Fruit fly (Drosophila melanogaster) whole organism, embryonic: Measurements from ENCODE around the gene Argp.

ENCODE experiments used
- Aef1 ChIP-seq: fragments of 200-800 bp; sonication (Bioruptor generic); IDR thresholded peaks from 3 replicates; pipeline ENCODE4 v1.3.6; 2022; ENCODE audit warnings: missing biosample characterization, missing genetic modification characterization
- BEAF-32 ChIP-seq: fragments of 200-800 bp; sonication (Bioruptor generic); optimal IDR thresholded peaks from 3 replicates; lab custom pipeline; 2017; ENCODE audit warnings: missing biosample characterization, missing genetic modification characterization, mild to moderate bottlenecking, moderate library complexity, missing genetic modification reagents
- CG10366 ChIP-seq: fragments of 200-800 bp; sonication (Bioruptor generic); IDR thresholded peaks from 2 replicates; pipeline ENCODE4 v1.3.6; 2022; ENCODE audit warnings: missing biosample characterization, missing genetic modification characterization
- CG10543 ChIP-seq: fragments of 200-800 bp; sonication (Bioruptor generic); optimal IDR thresholded peaks from 3 replicates; lab custom pipeline; 2017; ENCODE audit warnings: missing biosample characterization, mild to moderate bottlenecking, missing genetic modification characterization, moderate library complexity
- CG10959 ChIP-seq: fragments of 200-800 bp; sonication (Bioruptor generic); IDR thresholded peaks from 2 replicates; pipeline ENCODE4 v1.3.6; 2022; ENCODE audit warnings: missing biosample characterization, missing genetic modification characterization
- CG12236 ChIP-seq: fragments of 200-800 bp; sonication (Bioruptor generic); optimal IDR thresholded peaks from 2 replicates; lab custom pipeline; 2016; ENCODE audit warnings: missing biosample characterization, missing genetic modification characterization
- CG12769 ChIP-seq: fragments of 200-800 bp; sonication (Bioruptor generic); optimal IDR thresholded peaks from 2 replicates; lab custom pipeline; 2019; ENCODE audit warnings: missing biosample characterization, mild to moderate bottlenecking, missing genetic modification characterization, moderate library complexity
- CG13287 ChIP-seq: fragments of 200-800 bp; sonication (Bioruptor generic); IDR thresholded peaks from 2 replicates; pipeline ENCODE4 v1.3.6; 2022; ENCODE audit warnings: missing biosample characterization, missing genetic modification characterization; ENCODE audit not compliant: partially characterized antibody
- CG13894 ChIP-seq: fragments of 200-800 bp; sonication (Bioruptor generic); optimal IDR thresholded peaks from 3 replicates; lab custom pipeline; 2018; ENCODE audit warnings: missing biosample characterization, mild to moderate bottlenecking, missing genetic modification characterization, moderate library complexity
- CG16813 ChIP-seq: fragments of 200-800 bp; sonication (Bioruptor generic); IDR thresholded peaks from 3 replicates; pipeline ENCODE4 v1.3.6; 2022; ENCODE audit warnings: missing biosample characterization, missing genetic modification characterization; ENCODE audit not compliant: partially characterized antibody
- CG17612 ChIP-seq: fragments of 200-800 bp; sonication (Bioruptor generic); IDR thresholded peaks from 2 replicates; pipeline ENCODE4 v1.3.6; 2022; ENCODE audit warnings: missing biosample characterization, missing genetic modification characterization
- CG17912 ChIP-seq: fragments of 200-800 bp; sonication (Bioruptor generic); optimal IDR thresholded peaks from 2 replicates; lab custom pipeline; 2018; ENCODE audit warnings: missing biosample characterization, mild to moderate bottlenecking, missing genetic modification characterization
- CG18262 ChIP-seq: fragments of 200-800 bp; optimal IDR thresholded peaks from 3 replicates; lab custom pipeline; 2019; ENCODE audit warnings: missing biosample characterization, mild to moderate bottlenecking, missing genetic modification characterization, moderate library complexity
- CG18619 ChIP-seq: fragments of 200-800 bp; sonication (Bioruptor generic); optimal IDR thresholded peaks from 3 replicates; lab custom pipeline; 2017; ENCODE audit warnings: missing biosample characterization, mild to moderate bottlenecking, missing genetic modification characterization
- CG30431 ChIP-seq: fragments of 200-800 bp; sonication (Bioruptor generic); optimal IDR thresholded peaks from 2 replicates; lab custom pipeline; 2017; ENCODE audit warnings: missing biosample characterization, missing genetic modification characterization
- CG4328 ChIP-seq: fragments of 200-800 bp; sonication (Bioruptor generic); optimal IDR thresholded peaks from 3 replicates; lab custom pipeline; 2017; ENCODE audit warnings: missing biosample characterization, missing genetic modification reagents, missing genetic modification characterization
- CG4360 ChIP-seq: fragments of 200-800 bp; sonication (Bioruptor generic); IDR thresholded peaks from 2 replicates; pipeline ENCODE4 v1.3.6; 2022; ENCODE audit warnings: missing biosample characterization, missing genetic modification characterization
- CG6175 ChIP-seq: fragments of 200-800 bp; sonication (Bioruptor generic); IDR thresholded peaks from 3 replicates; pipeline ENCODE4 v1.3.6; 2022; ENCODE audit warnings: missing biosample characterization, missing genetic modification characterization
- CG8388 ChIP-seq: fragments of 200-800 bp; sonication (Bioruptor generic); optimal IDR thresholded peaks from 2 replicates; lab custom pipeline; 2019; ENCODE audit warnings: missing biosample characterization, mild to moderate bottlenecking, missing genetic modification characterization, moderate library complexity
- CG8765 ChIP-seq: fragments of 200-800 bp; sonication (Bioruptor generic); IDR thresholded peaks from 2 replicates; pipeline ENCODE4 v1.3.6; 2022; ENCODE audit warnings: missing biosample characterization, missing genetic modification characterization
- CG9727 ChIP-seq: fragments of 200-800 bp; sonication (Bioruptor generic); optimal IDR thresholded peaks from 3 replicates; lab custom pipeline; 2017; ENCODE audit warnings: missing biosample characterization, mild to moderate bottlenecking, missing genetic modification characterization
- CG9797 ChIP-seq: fragments of 200-800 bp; sonication (Bioruptor generic); optimal IDR thresholded peaks from 3 replicates; lab custom pipeline; 2018; ENCODE audit warnings: missing biosample characterization, mild to moderate bottlenecking, missing genetic modification characterization
- Drgx ChIP-seq: fragments of 200-800 bp; sonication (Bioruptor generic); IDR thresholded peaks from 2 replicates; pipeline ENCODE4 v1.3.6; 2022; ENCODE audit warnings: missing biosample characterization, missing genetic modification characterization
- E2f2 ChIP-seq: fragments of 200-800 bp; sonication (Bioruptor generic); IDR thresholded peaks from 2 replicates; pipeline ENCODE4 v1.3.6; 2022; ENCODE audit warnings: missing biosample characterization, missing genetic modification characterization
- Fer2 ChIP-seq: fragments of 200-800 bp; sonication (Bioruptor generic); optimal IDR thresholded peaks from 2 replicates; lab custom pipeline; 2018; ENCODE audit warnings: missing biosample characterization, mild to moderate bottlenecking, missing genetic modification characterization, moderate library complexity
- Hr39 ChIP-seq: fragments of >200 bp; optimal IDR thresholded peaks from 2 replicates; lab custom pipeline; 2017
- Hr51 ChIP-seq, 2 experiments: fragments of 200-800 bp; sonication (Bioruptor generic); optimal IDR thresholded peaks; 2 replicates in 1 of 2; 3 replicates in 1 of 2; lab custom pipeline; 2016 to 2018; ENCODE audit warnings: missing biosample characterization in 2 of 2, missing genetic modification characterization in 2 of 2, mild to moderate bottlenecking in 1 of 2, moderate library complexity in 1 of 2
- Kr ChIP-seq: fragments of 200-800 bp; sonication (Bioruptor generic); optimal IDR thresholded peaks from 2 replicates; lab custom pipeline; 2017; ENCODE audit warnings: missing biosample characterization, mild to moderate bottlenecking, missing genetic modification characterization
- MBD-R2 ChIP-seq: fragments of 200-800 bp; sonication (Bioruptor generic); IDR thresholded peaks from 2 replicates; pipeline ENCODE4 v1.3.6; 2022; ENCODE audit warnings: missing biosample characterization, missing genetic modification characterization
- MESR4 ChIP-seq: fragments of 200-800 bp; sonication (Bioruptor generic); optimal IDR thresholded peaks from 2 replicates; lab custom pipeline; 2018; ENCODE audit warnings: missing biosample characterization, mild to moderate bottlenecking, missing genetic modification characterization, moderate library complexity
- Side ChIP-seq: fragments of 200-800 bp; sonication (Bioruptor generic); optimal IDR thresholded peaks from 2 replicates; lab custom pipeline; 2016; ENCODE audit warnings: missing biosample characterization, missing genetic modification characterization
- Sin3A ChIP-seq: fragments of >200 bp; optimal IDR thresholded peaks from 2 replicates; lab custom pipeline; 2018
- Spps ChIP-seq: fragments of 200-800 bp; sonication (Bioruptor generic); optimal IDR thresholded peaks from 2 replicates; lab custom pipeline; 2018; ENCODE audit warnings: missing biosample characterization, mild to moderate bottlenecking, missing genetic modification characterization
- az2 ChIP-seq: fragments of 200-800 bp; sonication (Bioruptor generic); optimal IDR thresholded peaks from 3 replicates; lab custom pipeline; 2016; ENCODE audit warnings: missing biosample characterization, missing genetic modification characterization
- bsh ChIP-seq, 2 experiments: fragments of 200-800 bp; sonication (Bioruptor generic); optimal IDR thresholded peaks; 2 replicates each; lab custom pipeline; 2017 to 2018; ENCODE audit warnings: mild to moderate bottlenecking in 2 of 2, missing biosample characterization in 2 of 2, missing genetic modification characterization in 2 of 2, moderate library complexity in 1 of 2
- cato ChIP-seq: fragments of 200-800 bp; sonication (Bioruptor generic); optimal IDR thresholded peaks from 2 replicates; lab custom pipeline; 2016; ENCODE audit warnings: missing biosample characterization, missing genetic modification characterization, borderline replicate concordance
- cg ChIP-seq: fragments of 200-800 bp; sonication (Bioruptor generic); optimal IDR thresholded peaks from 3 replicates; lab custom pipeline; 2019; ENCODE audit warnings: missing biosample characterization, mild to moderate bottlenecking, missing genetic modification characterization, moderate library complexity
- chif ChIP-seq, 2 experiments: fragments of 200-800 bp; sonication (Bioruptor generic); optimal IDR thresholded peaks; 3 replicates each; lab custom pipeline; 2016; ENCODE audit warnings: missing biosample characterization in 2 of 2, missing genetic modification characterization in 2 of 2
- dimm ChIP-seq: fragments of 200-800 bp; sonication (Bioruptor generic); IDR thresholded peaks from 2 replicates; pipeline ENCODE4 v1.3.6; 2022; ENCODE audit warnings: missing biosample characterization, missing genetic modification characterization
- dysf ChIP-seq: fragments of 200-800 bp; sonication (Bioruptor generic); IDR thresholded peaks from 3 replicates; pipeline ENCODE4 v1.3.6; 2022; ENCODE audit warnings: missing biosample characterization, missing genetic modification characterization
- gsb ChIP-seq: fragments of 200-800 bp; sonication (Bioruptor generic); IDR thresholded peaks from 2 replicates; pipeline ENCODE4 v1.3.6; 2022; ENCODE audit warnings: missing biosample characterization, missing genetic modification characterization
- kay ChIP-seq: fragments of 200-800 bp; sonication (Bioruptor generic); optimal IDR thresholded peaks from 2 replicates; lab custom pipeline; 2016; ENCODE audit warnings: missing biosample characterization, missing genetic modification characterization
- ken ChIP-seq: fragments of 200-800 bp; sonication (Bioruptor generic); IDR thresholded peaks from 3 replicates; pipeline ENCODE4 v1.3.6; 2022; ENCODE audit warnings: missing biosample characterization, missing genetic modification characterization
- rib ChIP-seq: fragments of 200-800 bp; sonication (Bioruptor generic); IDR thresholded peaks from 2 replicates; pipeline ENCODE4 v1.3.6; 2022; ENCODE audit warnings: missing biosample characterization, missing genetic modification characterization
- sisA ChIP-seq: fragments of 200-800 bp; sonication (Bioruptor generic); IDR thresholded peaks from 2 replicates; pipeline ENCODE4 v1.3.6; 2022; ENCODE audit warnings: missing biosample characterization, missing genetic modification characterization
- sob ChIP-seq: fragments of 200-800 bp; sonication (Bioruptor generic); IDR thresholded peaks from 2 replicates; pipeline ENCODE4 v1.3.6; 2022; ENCODE audit warnings: missing biosample characterization, missing genetic modification characterization
- trem ChIP-seq: fragments of 200-800 bp; optimal IDR thresholded peaks from 3 replicates; lab custom pipeline; 2019; ENCODE audit warnings: missing biosample characterization, mild to moderate bottlenecking, missing genetic modification characterization, moderate library complexity
- unc-4 ChIP-seq: fragments of 200-800 bp; sonication (Bioruptor generic); IDR thresholded peaks from 2 replicates; pipeline ENCODE4 v1.3.6; 2022; ENCODE audit warnings: missing biosample characterization, missing genetic modification characterization; ENCODE audit not compliant: partially characterized antibody
- wor ChIP-seq: fragments of 200-800 bp; sonication (Bioruptor generic); IDR thresholded peaks from 2 replicates; pipeline ENCODE4 v1.3.6; 2022; ENCODE audit warnings: missing biosample characterization, missing genetic modification characterization

The Argp gene

DNA sequence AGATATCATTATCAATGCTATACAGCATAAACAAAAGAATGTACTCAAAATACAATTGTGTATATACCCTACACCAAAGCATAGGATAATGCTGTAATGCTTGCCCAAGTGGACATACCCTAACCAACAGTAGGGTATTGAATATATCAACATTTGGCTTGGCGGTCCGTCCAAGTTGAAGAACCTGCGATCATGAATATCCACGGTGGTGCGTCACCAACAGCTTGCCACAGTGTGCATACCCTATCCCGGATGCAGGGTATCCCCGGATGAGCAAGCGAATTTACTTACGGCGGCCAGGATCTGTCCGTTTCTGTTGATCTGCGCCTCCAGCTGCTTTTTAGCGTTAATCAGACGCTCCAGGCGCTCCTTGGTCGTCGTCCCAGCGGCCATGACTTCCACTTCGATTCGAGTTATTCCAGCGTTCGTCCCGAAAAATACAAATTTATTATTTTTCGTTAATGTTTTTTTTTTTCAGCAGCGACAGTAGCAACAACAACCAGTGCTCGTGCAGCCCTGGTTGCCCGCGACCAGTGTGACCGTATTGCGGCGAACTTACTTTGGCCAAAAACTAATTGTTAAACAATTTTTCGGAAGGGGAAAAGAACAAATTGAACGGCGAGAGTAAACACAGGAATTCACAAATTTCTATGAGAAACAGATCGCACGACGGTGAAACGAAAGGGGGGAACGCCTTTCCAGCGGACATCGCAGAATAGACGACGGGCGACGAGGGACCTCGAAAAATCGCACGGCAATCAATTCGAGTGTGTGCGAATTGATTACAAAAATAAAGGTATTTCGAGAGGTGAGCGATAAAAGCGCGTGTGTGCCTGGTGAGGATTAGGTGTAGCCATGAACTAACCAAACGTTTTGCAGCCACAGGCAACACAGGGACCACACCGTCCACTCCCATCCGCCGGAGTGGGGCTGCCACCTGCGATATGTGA is 33.3 kb downstream of the Argp start, which contains the start of the genes Lkb1 and CG9588 (continued):
- TF ChIP-seq CG13894 (tag; lab: Kevin White, UChicago) (no peak), CG6175 (GFP tag; lab: Robert Waterston, UW) (peak; percentile 57; the same call in 1 of the 3 replicates), CG8765 (peak; percentile 66), Drgx (GFP tag; lab: Robert Waterston, UW) (peak; percentile 91), CG17912 (GFP tag; lab: Kevin White, UChicago) (no peak), wor (GFP tag; lab: Robert Waterston, UW) (peak; percentile 41; the same call in 1 of the 2 replicates), MESR4 (peak; percentile 85), MBD-R2 (peak; percentile 79), CG10543 (no peak), bsh (GFP tag; optimal IDR thresholded peaks at IDR 0.05; lab: Kevin White, UChicago) (peak; percentile 34 to 46), CG4360 (GFP tag; lab: Robert Waterston, UW) (peak; percentile 95), chif (GFP tag; optimal IDR thresholded peaks at IDR 0.05; lab: Kevin White, UChicago) (peak; percentile 46 to 52), Hr51 (GFP tag; optimal IDR thresholded peaks at IDR 0.05; lab: Kevin White, UChicago) (no peak), CG30431 (GFP tag; lab: Kevin White, UChicago) (peak; percentile 51), gsb (GFP tag; lab: Robert Waterston, UW) (peak; percentile 70), CG9727 (GFP tag; lab: Kevin White, UChicago) (peak; percentile 66), BEAF-32 (GFP tag; lab: Kevin White, UChicago) (peak; percentile 18), rib (GFP tag; lab: Robert Waterston, UW) (no peak), Fer2 (tag; lab: Kevin White, UChicago) (no peak), CG8388 (GFP tag; lab: Kevin White, UChicago) (peak; percentile 31), az2 (GFP tag; lab: Kevin White, UChicago) (peak; percentile 36), CG17612 (GFP tag; lab: Robert Waterston, UW) (peak; percentile 47; the same call in 1 of the 2 replicates), CG18262 (peak; percentile 20), CG18619 (peak; percentile 36), Sin3A (lab: Kevin White, UChicago) (peak; percentile 33), sisA (GFP tag; lab: Robert Waterston, UW) (peak; percentile 87), sob (GFP tag; lab: Robert Waterston, UW) (peak; percentile 80), CG16813 (no peak), Kr (GFP tag; lab: Kevin White, UChicago) (no peak), E2f2 (GFP tag; lab: Robert Waterston, UW) (peak; percentile 32; the same call in 1 of the 2 replicates), Hr39 (no peak), CG4328 (GFP tag; lab: Kevin White, UChicago) (no peak), Spps (no peak), unc-4 (no peak), CG13287 (GFP tag; lab: Robert Waterston, UW) (peak; percentile 45; the same call in 1 of the 2 replicates), Aef1 (GFP tag; lab: Robert Waterston, UW) (peak; percentile 65), trem (tag; lab: Kevin White, UChicago) (peak; percentile 58), CG10366 (GFP tag; lab: Robert Waterston, UW) (peak; percentile 75), CG12236 (no peak), dimm (GFP tag; lab: Robert Waterston, UW) (no peak), ken (GFP tag; lab: Robert Waterston, UW) (peak; percentile 81), CG12769 (tag; lab: Kevin White, UChicago) (no peak), cg (GFP tag; lab: Kevin White, UChicago) (no peak), dysf (GFP tag; lab: Robert Waterston, UW) (peak; percentile 79), CG10959 (peak; percentile 70), CG9797 (peak; percentile 79), cato (no peak), kay (GFP tag; lab: Kevin White, UChicago) (peak; percentile 11), Side (GFP tag; lab: Kevin White, UChicago) (peak; percentile 53)
